Fruit fly (Drosophila melanogaster) whole organism, prepupa: Measurements from ENCODE around the gene Enoph.

ENCODE experiments used
- Blimp-1 ChIP-seq: fragments of 200-800 bp; sonication (Bioruptor generic); optimal IDR thresholded peaks from 3 replicates; lab custom pipeline; 2017; ENCODE audit warnings: missing biosample characterization, missing genetic modification characterization, mild to moderate bottlenecking, moderate library complexity, missing genetic modification reagents
- CG1621 ChIP-seq: fragments of 200-800 bp; sonication (Bioruptor generic); optimal IDR thresholded peaks from 3 replicates; lab custom pipeline; 2018; ENCODE audit warnings: missing biosample characterization, mild to moderate bottlenecking, missing genetic modification characterization
- CG16779 ChIP-seq: fragments of 200-800 bp; sonication (Bioruptor generic); optimal IDR thresholded peaks from 3 replicates; lab custom pipeline; 2017; ENCODE audit warnings: missing biosample characterization, mild to moderate bottlenecking, missing genetic modification characterization
- CG31627 ChIP-seq: fragments of 200-800 bp; sonication (Bioruptor generic); optimal IDR thresholded peaks from 3 replicates; lab custom pipeline; 2016; ENCODE audit warnings: missing biosample characterization, missing genetic modification characterization
- CG34406 ChIP-seq: fragments of 200-800 bp; sonication (Bioruptor generic); optimal IDR thresholded peaks from 3 replicates; lab custom pipeline; 2016; ENCODE audit warnings: missing biosample characterization, missing genetic modification characterization
- CG3919 ChIP-seq: fragments of 200-800 bp; sonication (Bioruptor generic); optimal IDR thresholded peaks from 3 replicates; lab custom pipeline; 2016; ENCODE audit warnings: missing biosample characterization, missing genetic modification characterization
- CG4318 ChIP-seq: fragments of 200-800 bp; sonication (Bioruptor generic); optimal IDR thresholded peaks from 3 replicates; lab custom pipeline; 2017; ENCODE audit warnings: missing biosample characterization, mild to moderate bottlenecking, missing genetic modification characterization
- CG6163 ChIP-seq: fragments of 200-800 bp; sonication (Bioruptor generic); IDR thresholded peaks from 3 replicates; pipeline ENCODE4 v1.3.6; 2022; ENCODE audit warnings: missing biosample characterization, missing genetic modification characterization
- CG6276 ChIP-seq: fragments of 200-800 bp; sonication (Bioruptor generic); optimal IDR thresholded peaks from 2 replicates; lab custom pipeline; 2017; ENCODE audit warnings: missing biosample characterization, mild to moderate bottlenecking, missing genetic modification characterization
- CG6792 ChIP-seq: fragments of 200-800 bp; sonication (Bioruptor generic); optimal IDR thresholded peaks from 3 replicates; lab custom pipeline; 2016; ENCODE audit warnings: missing biosample characterization, missing genetic modification characterization
- CG6808 ChIP-seq: fragments of 200-800 bp; sonication (Bioruptor generic); optimal IDR thresholded peaks from 3 replicates; lab custom pipeline; 2017; ENCODE audit warnings: missing biosample characterization, missing genetic modification characterization, mild to moderate bottlenecking, moderate library complexity, missing genetic modification reagents
- CG7368 ChIP-seq: fragments of 200-800 bp; sonication (Bioruptor generic); optimal IDR thresholded peaks from 3 replicates; lab custom pipeline; 2016; ENCODE audit warnings: missing biosample characterization, missing genetic modification characterization
- CG8119 ChIP-seq: fragments of 200-800 bp; sonication (Bioruptor generic); IDR thresholded peaks from 3 replicates; pipeline ENCODE4 v1.3.6; 2022; ENCODE audit warnings: missing biosample characterization, missing genetic modification characterization
- CG8319 ChIP-seq: fragments of 200-800 bp; sonication (Bioruptor generic); optimal IDR thresholded peaks from 3 replicates; lab custom pipeline; 2016; ENCODE audit warnings: missing biosample characterization, missing genetic modification characterization
- CG8632 ChIP-seq: fragments of 200-800 bp; sonication (Bioruptor generic); optimal IDR thresholded peaks from 3 replicates; lab custom pipeline; 2016; ENCODE audit warnings: missing biosample characterization, missing genetic modification characterization
- CG9139 ChIP-seq: fragments of 200-800 bp; sonication (Bioruptor generic); optimal IDR thresholded peaks from 3 replicates; lab custom pipeline; 2017; ENCODE audit warnings: missing biosample characterization, mild to moderate bottlenecking, missing genetic modification characterization
- Eip75B ChIP-seq: fragments of 200-800 bp; sonication (Bioruptor generic); optimal IDR thresholded peaks from 3 replicates; lab custom pipeline; 2016; ENCODE audit warnings: missing biosample characterization, missing genetic modification characterization
- Eip78C ChIP-seq: fragments of 200-800 bp; sonication (Bioruptor generic); peaks from one replicate; lab custom pipeline; 2016; ENCODE audit warnings: missing biosample characterization, missing genetic modification characterization
- Ets96B ChIP-seq: fragments of 200-800 bp; optimal IDR thresholded peaks from 2 replicates; lab custom pipeline; 2019; ENCODE audit warnings: missing biosample characterization, mild to moderate bottlenecking, missing genetic modification characterization, moderate library complexity
- Gug ChIP-seq: fragments of 200-800 bp; sonication (Bioruptor generic); IDR thresholded peaks from 2 replicates; pipeline ENCODE4 v1.3.6; 2022; ENCODE audit warnings: missing biosample characterization, missing genetic modification characterization
- Hr38 ChIP-seq: sonication (Bioruptor generic); optimal IDR thresholded peaks from 2 replicates; lab custom pipeline; 2016; ENCODE audit warnings: missing biosample characterization, missing genetic modification characterization
- Hr39 ChIP-seq: fragments of 200-800 bp; sonication (Bioruptor generic); optimal IDR thresholded peaks from 2 replicates; lab custom pipeline; 2016; ENCODE audit warnings: missing biosample characterization, missing genetic modification characterization
- Hr4 ChIP-seq: fragments of 200-800 bp; sonication (Bioruptor generic); optimal IDR thresholded peaks from 3 replicates; lab custom pipeline; 2016; ENCODE audit warnings: missing biosample characterization, missing genetic modification characterization
- Met ChIP-seq: fragments of 200-800 bp; sonication (Bioruptor generic); optimal IDR thresholded peaks from 3 replicates; lab custom pipeline; 2016; ENCODE audit warnings: missing biosample characterization, missing genetic modification characterization
- OdsH ChIP-seq: fragments of 200-800 bp; sonication (Bioruptor generic); optimal IDR thresholded peaks from 3 replicates; lab custom pipeline; 2016; ENCODE audit warnings: missing biosample characterization, missing genetic modification characterization
- Sox15 ChIP-seq: fragments of 200-800 bp; sonication (Bioruptor generic); optimal IDR thresholded peaks from 3 replicates; lab custom pipeline; 2016; ENCODE audit warnings: missing biosample characterization, missing genetic modification characterization
- achi ChIP-seq: fragments of 200-800 bp; sonication (Bioruptor generic); optimal IDR thresholded peaks from 3 replicates; lab custom pipeline; 2016; ENCODE audit warnings: missing biosample characterization, missing genetic modification characterization
- acj6 ChIP-seq: fragments of 200-800 bp; sonication (Bioruptor generic); optimal IDR thresholded peaks from 3 replicates; lab custom pipeline; 2016; ENCODE audit warnings: missing biosample characterization, missing genetic modification characterization
- cyc ChIP-seq: fragments of 200-800 bp; sonication (Bioruptor generic); optimal IDR thresholded peaks from 3 replicates; lab custom pipeline; 2016; ENCODE audit warnings: missing biosample characterization, missing genetic modification characterization
- dac ChIP-seq: fragments of 200-800 bp; sonication (Bioruptor generic); optimal IDR thresholded peaks from 2 replicates; lab custom pipeline; 2017; ENCODE audit warnings: missing biosample characterization, mild to moderate bottlenecking, missing genetic modification characterization
- dsx ChIP-seq: fragments of 200-800 bp; optimal IDR thresholded peaks from 3 replicates; lab custom pipeline; 2019; ENCODE audit warnings: missing biosample characterization, mild to moderate bottlenecking, missing genetic modification characterization, moderate library complexity; ENCODE audit not compliant: poor library complexity, severe bottlenecking
- eg ChIP-seq: fragments of 200-800 bp; sonication (Bioruptor generic); IDR thresholded peaks from 3 replicates; pipeline ENCODE4 v1.3.6; 2022; ENCODE audit warnings: missing biosample characterization, missing genetic modification characterization
- esn ChIP-seq: fragments of 200-800 bp; sonication (Bioruptor generic); optimal IDR thresholded peaks from 2 replicates; lab custom pipeline; 2016; ENCODE audit warnings: missing biosample characterization, mild to moderate bottlenecking, missing genetic modification characterization, moderate library complexity
- fd59A ChIP-seq: fragments of 200-800 bp; sonication (Bioruptor generic); optimal IDR thresholded peaks from 2 replicates; lab custom pipeline; 2017; ENCODE audit warnings: missing biosample characterization, mild to moderate bottlenecking, missing genetic modification characterization, missing genetic modification reagents
- fd85E ChIP-seq: fragments of 200-800 bp; sonication (Bioruptor generic); optimal IDR thresholded peaks from 3 replicates; lab custom pipeline; 2016; ENCODE audit warnings: missing biosample characterization, missing genetic modification characterization
- lz ChIP-seq: fragments of 200-800 bp; sonication (Bioruptor generic); optimal IDR thresholded peaks from 3 replicates; lab custom pipeline; 2016; ENCODE audit warnings: missing biosample characterization, missing genetic modification characterization
- net ChIP-seq: fragments of 200-800 bp; sonication (Bioruptor generic); optimal IDR thresholded peaks from 3 replicates; lab custom pipeline; 2016; ENCODE audit warnings: missing biosample characterization, missing genetic modification characterization
- pdm3 ChIP-seq: fragments of 200-800 bp; sonication (Bioruptor generic); optimal IDR thresholded peaks from 3 replicates; lab custom pipeline; 2016; ENCODE audit warnings: missing biosample characterization, missing genetic modification characterization
- salr ChIP-seq, 2 experiments: fragments of 200-800 bp; sonication (Bioruptor generic); optimal IDR thresholded peaks; 3 replicates each; lab custom pipeline; 2016 to 2018; ENCODE audit warnings: missing biosample characterization in 2 of 2, missing genetic modification characterization in 2 of 2, mild to moderate bottlenecking in 1 of 2
- spab ChIP-seq: fragments of 200-800 bp; sonication (Bioruptor generic); optimal IDR thresholded peaks from 2 replicates; lab custom pipeline; 2017; ENCODE audit warnings: missing biosample characterization, mild to moderate bottlenecking, missing genetic modification characterization, missing genetic modification reagents
- ss ChIP-seq, 2 experiments: fragments of 200-800 bp; sonication (Bioruptor generic); optimal IDR thresholded peaks; 2 replicates in 1 of 2; 3 replicates in 1 of 2; lab custom pipeline; 2017 to 2018; ENCODE audit warnings: mild to moderate bottlenecking in 2 of 2, missing biosample characterization in 2 of 2, missing genetic modification characterization in 2 of 2, moderate library complexity in 1 of 2
- topi ChIP-seq: fragments of 200-800 bp; sonication (Bioruptor generic); optimal IDR thresholded peaks from 3 replicates; lab custom pipeline; 2016; ENCODE audit warnings: missing biosample characterization, missing genetic modification characterization
- vri ChIP-seq: fragments of 200-800 bp; sonication (Bioruptor generic); optimal IDR thresholded peaks from 3 replicates; lab custom pipeline; 2016; ENCODE audit warnings: missing biosample characterization, mild to moderate bottlenecking, missing genetic modification characterization

Gene Enoph

DNA sequence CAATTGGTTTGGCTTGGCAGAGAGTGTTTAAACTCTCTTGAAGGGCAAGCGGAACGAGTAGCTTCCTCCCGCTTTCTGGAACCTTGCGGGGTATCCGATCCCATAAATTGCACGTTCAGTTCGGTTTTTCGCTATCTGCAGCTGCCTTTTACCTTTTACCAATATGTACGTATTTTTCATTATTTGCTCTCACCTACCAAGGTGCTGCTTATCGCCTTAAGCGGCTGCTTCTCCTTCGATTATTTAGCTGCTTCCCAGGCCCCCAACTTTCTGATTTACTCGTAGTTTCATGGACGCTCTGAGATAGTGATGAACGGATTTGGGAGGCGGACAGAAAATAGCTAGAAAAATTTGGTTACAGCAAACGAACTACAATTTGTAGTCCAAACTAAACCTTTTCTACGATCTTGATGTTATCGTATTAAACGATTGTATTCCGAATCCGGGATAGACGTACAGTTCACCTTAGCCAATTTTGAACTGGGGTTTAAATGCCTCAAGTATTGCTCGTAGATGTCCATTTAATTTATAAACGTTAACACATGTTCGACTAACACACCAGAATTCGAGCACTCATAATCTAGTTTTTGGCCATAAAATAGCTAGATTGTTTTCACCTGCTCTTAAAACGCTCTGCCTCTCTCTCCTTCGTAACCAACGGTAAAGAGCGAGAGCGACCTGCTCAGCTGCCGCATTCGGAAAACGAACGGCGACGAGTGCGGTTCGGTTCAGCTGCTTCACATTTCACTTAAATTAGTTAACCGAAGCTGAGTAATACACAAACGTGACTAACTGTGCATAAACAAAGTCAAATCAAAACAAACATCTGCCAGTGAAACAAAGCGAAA is 8.0 kb upstream of the Enoph start (continued):
- TF ChIP-seq CG8632 (GFP tag; lab: Kevin White, UChicago) (peak; percentile 1), Blimp-1 (peak; percentile 10), CG7368 (peak; percentile 11), net (GFP tag; lab: Kevin White, UChicago) (no peak), CG31627 (GFP tag; lab: Kevin White, UChicago) (peak; percentile 49), CG6808 (GFP tag; lab: Kevin White, UChicago) (peak; percentile 60), Hr39 (peak; percentile 49), vri (GFP tag; lab: Kevin White, UChicago) (peak; percentile 72), CG3919 (no peak), CG16779 (peak; percentile 6), Eip78C (peak; percentile 92), CG6792 (GFP tag; lab: Kevin White, UChicago) (peak; percentile 46), dsx (GFP tag; lab: Kevin White, UChicago) (peak; percentile 10), topi (GFP tag; lab: Kevin White, UChicago) (peak; percentile 58), CG8119 (GFP tag; lab: Robert Waterston, UW) (no peak), Sox15 (GFP tag; lab: Kevin White, UChicago) (peak; percentile 4)
- TF ChIP-seq, all 60 proteins: peak for 47

DNA sequence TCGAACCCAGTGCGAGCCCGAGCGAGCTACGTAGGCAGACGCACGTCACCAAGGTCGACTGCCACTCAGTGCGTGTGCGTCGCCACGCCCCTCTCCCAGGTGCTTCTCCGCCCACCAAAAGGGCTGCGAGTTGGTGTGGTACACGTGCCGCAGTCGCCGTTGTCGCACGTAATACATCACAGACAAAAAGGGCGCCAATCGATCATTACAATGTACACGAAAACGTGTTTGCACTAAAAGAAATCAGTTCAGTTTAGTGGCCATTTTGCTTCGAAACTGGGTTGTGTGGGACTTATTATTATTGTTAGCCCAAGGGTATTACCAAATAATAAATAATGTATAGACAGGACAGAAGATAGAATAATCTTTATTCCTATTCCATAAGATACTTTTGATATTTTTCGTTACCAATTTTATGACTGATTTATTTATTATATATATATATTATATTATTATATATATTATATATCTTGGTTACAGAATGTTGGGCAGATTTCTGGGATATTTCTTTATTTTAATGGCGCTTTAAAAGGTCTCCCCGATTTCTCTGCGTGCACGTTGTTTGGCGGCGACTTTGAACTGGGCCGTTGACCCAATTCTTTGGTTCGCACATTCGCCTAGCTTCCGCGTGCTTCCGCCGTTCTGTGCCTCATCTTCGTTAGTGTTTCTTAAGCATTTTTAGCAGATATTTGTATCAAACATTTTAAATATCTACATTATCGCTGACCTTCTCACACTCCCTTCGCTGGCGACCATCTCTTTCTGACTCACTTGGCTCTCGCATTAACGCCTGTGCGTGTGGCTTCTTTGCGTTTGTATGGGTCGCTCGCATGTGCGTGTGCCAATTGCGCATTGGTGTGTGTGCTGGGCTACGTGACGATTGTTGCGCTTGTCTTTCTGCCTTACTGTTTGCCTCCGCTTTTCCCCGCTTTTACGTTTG is 7.1 kb upstream of the Enoph start:
- no peak; the same call in 2 of the 3 replicates for TF ChIP-seq eg
- peak; percentile 25 for TF ChIP-seq CG4318
- no peak for TF ChIP-seq CG16779
- TF ChIP-seq CG9139 (GFP tag; lab: Kevin White, UChicago) = peak; percentile 46
- TF ChIP-seq fd59A (GFP tag; lab: Kevin White, UChicago) = peak; percentile 43
- peak in 1 of 2 experiments; percentile 13 for TF ChIP-seq salr (GFP tag; optimal IDR thresholded peaks at IDR 0.05; lab: Kevin White, UChicago)
- TF ChIP-seq pdm3 (GFP tag; lab: Kevin White, UChicago) = peak; percentile 22
- peak; percentile 46 for TF ChIP-seq esn (GFP tag; lab: Kevin White, UChicago)
- TF ChIP-seq CG3919 = peak; percentile 61
- TF ChIP-seq Sox15 (GFP tag; lab: Kevin White, UChicago) = peak; percentile 35
- TF ChIP-seq CG6163 (GFP tag; lab: Robert Waterston, UW) = peak; percentile 32; the same call in 1 of the 3 replicates
- TF ChIP-seq Eip78C = peak; percentile 85
- TF ChIP-seq CG8632 (GFP tag; lab: Kevin White, UChicago) = peak; percentile 73
- no peak for TF ChIP-seq CG1621
- TF ChIP-seq dsx (GFP tag; lab: Kevin White, UChicago) = peak; percentile 84
- peak; percentile 54 for TF ChIP-seq spab (GFP tag; lab: Kevin White, UChicago)
- no peak for TF ChIP-seq lz (GFP tag; lab: Kevin White, UChicago)
- TF ChIP-seq CG6276 = peak; percentile 61
- no peak for TF ChIP-seq Met (GFP tag; lab: Kevin White, UChicago)
- TF ChIP-seq cyc (GFP tag; lab: Kevin White, UChicago) = no peak
- TF ChIP-seq Eip75B (GFP tag; lab: Kevin White, UChicago) = no peak
- TF ChIP-seq Hr4 (GFP tag; lab: Kevin White, UChicago) = peak; percentile 46
- TF ChIP-seq Gug (GFP tag; lab: Robert Waterston, UW) = no peak; the same call in 1 of the 2 replicates
- peak; percentile 79 for TF ChIP-seq CG34406 (GFP tag; lab: Kevin White, UChicago)
- peak; percentile 49 for TF ChIP-seq vri (GFP tag; lab: Kevin White, UChicago)
- peak; percentile 14 for TF ChIP-seq acj6
- peak; percentile 63 to 65 for TF ChIP-seq ss (GFP tag; optimal IDR thresholded peaks at IDR 0.05; lab: Kevin White, UChicago)
- peak; percentile 70; the same call in 2 of the 3 replicates for TF ChIP-seq CG8119 (GFP tag; lab: Robert Waterston, UW)
- TF ChIP-seq CG6792 (GFP tag; lab: Kevin White, UChicago) = peak; percentile 18
- peak; percentile 79 for TF ChIP-seq achi
- TF ChIP-seq dac (GFP tag; lab: Kevin White, UChicago) = no peak
- TF ChIP-seq Hr38 = no peak
- peak; percentile 33 for TF ChIP-seq CG8319
- peak; percentile 69 for TF ChIP-seq Ets96B (tag; lab: Kevin White, UChicago)
- TF ChIP-seq Hr39 = peak; percentile 4
- TF ChIP-seq OdsH = peak; percentile 49
- TF ChIP-seq fd85E = peak; percentile 1
- TF ChIP-seq CG6808 (GFP tag; lab: Kevin White, UChicago) = peak; percentile 82
- TF ChIP-seq Blimp-1 = peak; percentile 25
